Worm (Caenorhabditis elegans) whole organism, midembryonic: Measurements from ENCODE around the gene T20G5.12.
A peak's percentile ranks its signal among the peaks of the same experiment; 100 is the strongest.

ENCODE experiments used
- T22C8.4 ChIP-seq: fragments of 200-800 bp; sonication (Bioruptor generic); IDR thresholded peaks from 2 replicates; pipeline ENCODE4 v1.3.6; 2022; ENCODE audit warnings: missing genetic modification characterization, missing compliant biosample characterization
- cog-1 ChIP-seq: sonication (generic microtip); optimal IDR thresholded peaks from 2 replicates; lab custom pipeline; 2016; ENCODE audit warnings: missing genetic modification characterization, missing compliant biosample characterization
- flt-1 ChIP-seq: fragments of 200-800 bp; sonication (Bioruptor generic); IDR thresholded peaks from 2 replicates; pipeline ENCODE4 v1.3.6; 2022; ENCODE audit warnings: missing genetic modification characterization, missing compliant biosample characterization
- klf-2 ChIP-seq: fragments of 200-800 bp; sonication (Bioruptor generic); conservative IDR thresholded peaks from 2 replicates; pipeline ENCODE4 v1.3.6; 2022; ENCODE audit warnings: missing genetic modification reagents, missing genetic modification characterization, missing compliant biosample characterization
- med-1 ChIP-seq: sonication (generic microtip); optimal IDR thresholded peaks from 2 replicates; lab custom pipeline; 2017; ENCODE audit warnings: missing genetic modification characterization, mild to moderate bottlenecking, missing compliant biosample characterization, antibody characterized with exemption, missing genetic modification reagents; ENCODE audit not compliant: insufficient read depth
- ref-1 ChIP-seq: fragments of 200-800 bp; sonication (Bioruptor generic); conservative IDR thresholded peaks from 2 replicates; pipeline ENCODE4 v1.3.6; 2022; ENCODE audit warnings: missing genetic modification reagents, missing genetic modification characterization, missing compliant biosample characterization
- tab-1 ChIP-seq: fragments of 200-800 bp; sonication (Bioruptor generic); IDR thresholded peaks from 2 replicates; pipeline ENCODE4 v1.3.6; 2022; ENCODE audit warnings: missing genetic modification characterization, missing compliant biosample characterization
- ztf-23 ChIP-seq: fragments of 200-800 bp; sonication (Bioruptor generic); IDR thresholded peaks from 2 replicates; pipeline ENCODE4 v1.3.6; 2022; ENCODE audit warnings: missing genetic modification reagents, missing genetic modification characterization, missing compliant biosample characterization
- ztf-29 ChIP-seq: fragments of 200-800 bp; sonication (Bioruptor generic); IDR thresholded peaks from 2 replicates; pipeline ENCODE4 v1.3.6; 2022; ENCODE audit warnings: missing genetic modification reagents, missing genetic modification characterization, missing compliant biosample characterization

T20G5.12 gene

DNA sequence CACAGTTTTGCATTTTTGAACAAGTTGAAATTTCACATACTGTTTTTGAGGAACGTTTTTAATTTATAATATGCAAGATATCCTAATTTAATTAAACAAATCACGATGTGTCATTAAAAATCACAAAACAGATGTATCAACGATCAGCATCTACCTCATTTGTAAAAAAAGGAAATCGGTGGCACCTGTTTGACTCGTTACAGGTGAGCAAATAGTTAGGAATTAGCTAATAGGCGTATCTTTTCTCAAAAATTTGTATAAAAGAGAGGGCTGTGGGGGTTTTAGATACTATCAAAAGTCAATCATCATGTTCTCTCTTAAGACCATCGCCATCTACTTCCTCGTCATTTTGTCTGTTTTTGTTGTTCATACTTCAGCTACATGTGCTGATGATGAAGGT lies 2.4 kb upstream of the T20G5.12 start, which contains the start of gene T20G5.8:
Gene T20G5.8 (plus strand): TSS at position 301 of the 400 bp plus-strand sequence.
- TF ChIP-seq cog-1 (tag; lab: Kevin White, UChicago): no peak
- TF ChIP-seq med-1 (GFP tag; lab: Kevin White, UChicago): no peak

DNA sequence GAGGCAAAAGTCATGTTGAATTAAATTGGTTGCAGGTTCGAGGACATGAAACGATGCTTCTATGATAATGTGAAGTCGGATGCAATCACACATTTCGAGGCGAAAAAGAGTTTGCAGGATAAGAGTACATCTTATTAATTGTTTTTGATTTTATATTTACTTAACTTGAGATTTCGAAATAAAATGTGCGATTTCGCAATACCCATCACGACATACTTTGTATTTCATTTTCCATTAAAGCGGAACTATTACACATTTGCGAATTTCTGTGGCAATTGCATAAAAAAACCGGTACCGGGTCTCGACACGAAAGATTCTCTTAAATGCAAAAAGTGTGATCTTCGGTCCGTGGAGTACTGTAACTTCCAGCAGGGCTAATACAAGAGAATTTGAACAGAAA lies 987 bp downstream of the T20G5.12 start:
- TF ChIP-seq ztf-29 (GFP tag; lab: Robert Waterston, UW) (no peak), T22C8.4 (GFP tag; lab: Robert Waterston, UW) (no peak), ztf-23 (GFP tag; lab: Robert Waterston, UW) (no peak), cog-1 (tag; lab: Kevin White, UChicago) (no peak), klf-2 (no peak), flt-1 (GFP tag; lab: Robert Waterston, UW) (no peak), med-1 (GFP tag; lab: Kevin White, UChicago) (no peak), ref-1 (GFP tag; lab: Robert Waterston, UW) (no peak), tab-1 (GFP tag; lab: Robert Waterston, UW) (no peak)

DNA sequence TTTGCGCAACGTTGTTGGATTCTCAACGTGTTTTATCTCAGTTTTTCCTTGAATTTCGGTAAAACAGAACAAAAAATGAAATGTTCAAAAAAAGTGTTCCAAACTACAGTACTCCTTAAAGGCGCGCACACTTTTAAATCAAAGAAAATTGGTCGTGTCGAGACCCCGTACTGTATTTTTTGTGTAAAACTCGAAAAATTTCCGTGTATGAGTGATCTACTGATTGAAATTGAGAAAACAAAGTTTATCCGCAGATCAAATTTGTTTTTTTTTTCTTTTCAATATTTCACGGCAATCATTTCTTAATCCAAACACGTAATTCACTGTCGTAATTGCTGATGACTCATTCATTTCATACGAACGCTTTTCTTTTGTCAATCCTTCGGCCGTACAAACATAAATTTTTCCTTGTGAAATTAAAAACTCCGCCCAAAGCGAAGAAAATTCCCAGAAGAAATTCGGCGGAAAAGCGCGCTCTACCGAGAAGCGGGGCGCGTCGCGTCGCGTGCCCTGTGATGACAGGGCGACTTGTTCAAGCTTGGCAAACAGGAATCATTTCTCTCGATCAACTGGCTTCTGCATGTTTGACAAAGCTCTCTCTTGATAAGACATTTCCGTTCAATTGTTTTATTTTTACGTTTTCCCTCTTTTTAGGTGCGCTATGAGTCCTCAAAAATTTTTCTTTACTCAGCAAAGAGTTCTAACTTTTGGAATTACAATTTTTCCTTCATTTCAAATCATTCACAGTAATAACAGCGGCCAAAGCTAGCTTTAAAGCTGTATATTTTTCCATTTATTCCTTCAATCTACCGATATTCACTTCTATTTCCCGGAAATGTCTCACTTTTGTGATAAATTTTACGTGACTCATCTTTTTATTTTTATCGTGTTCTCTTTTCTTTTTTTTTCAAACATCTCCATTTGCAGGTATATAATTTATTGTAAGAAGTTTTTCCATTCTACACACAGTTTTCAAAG lies 1.8 kb downstream of the T20G5.12 start, which contains the start of gene chc-1:
Gene chc-1 (plus strand): TSS at position 928 of the 978 bp plus-strand sequence.
- no peak for TF ChIP-seq cog-1 (tag; lab: Kevin White, UChicago)
- no peak for TF ChIP-seq T22C8.4 (GFP tag; lab: Robert Waterston, UW)
- TF ChIP-seq ztf-23 (GFP tag; lab: Robert Waterston, UW): no peak
- no peak for TF ChIP-seq ref-1 (GFP tag; lab: Robert Waterston, UW)
- no peak for TF ChIP-seq flt-1 (GFP tag; lab: Robert Waterston, UW)
- no peak for TF ChIP-seq med-1 (GFP tag; lab: Kevin White, UChicago)
- TF ChIP-seq tab-1 (GFP tag; lab: Robert Waterston, UW): no peak
- no peak for TF ChIP-seq ztf-29 (GFP tag; lab: Robert Waterston, UW)
- no peak for TF ChIP-seq klf-2

DNA sequence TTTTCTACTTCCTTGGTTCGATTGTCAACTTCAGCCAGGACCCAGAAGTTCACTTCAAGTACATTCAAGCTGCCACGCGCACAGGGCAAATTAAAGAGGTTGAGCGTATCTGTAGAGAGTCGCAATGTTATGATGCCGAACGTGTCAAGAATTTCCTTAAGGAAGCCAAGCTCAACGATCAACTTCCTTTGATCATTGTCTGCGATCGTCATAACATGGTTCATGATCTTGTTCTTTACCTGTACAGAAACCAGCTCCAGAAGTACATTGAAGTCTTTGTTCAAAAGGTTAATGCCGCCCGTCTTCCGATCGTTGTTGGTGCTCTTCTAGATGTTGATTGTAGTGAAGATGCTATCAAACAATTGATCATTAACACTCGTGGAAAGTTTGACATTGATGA lies 4.9 kb downstream of the T20G5.12 start:
- TF ChIP-seq T22C8.4 (GFP tag; lab: Robert Waterston, UW): no peak
- TF ChIP-seq tab-1 (GFP tag; lab: Robert Waterston, UW): no peak
- TF ChIP-seq ztf-23 (GFP tag; lab: Robert Waterston, UW): no peak
- no peak for TF ChIP-seq ref-1 (GFP tag; lab: Robert Waterston, UW)
- TF ChIP-seq cog-1 (tag; lab: Kevin White, UChicago): no peak
- no peak for TF ChIP-seq med-1 (GFP tag; lab: Kevin White, UChicago)
- no peak for TF ChIP-seq ztf-29 (GFP tag; lab: Robert Waterston, UW)
- no peak for TF ChIP-seq flt-1 (GFP tag; lab: Robert Waterston, UW)
- TF ChIP-seq klf-2: no peak

DNA sequence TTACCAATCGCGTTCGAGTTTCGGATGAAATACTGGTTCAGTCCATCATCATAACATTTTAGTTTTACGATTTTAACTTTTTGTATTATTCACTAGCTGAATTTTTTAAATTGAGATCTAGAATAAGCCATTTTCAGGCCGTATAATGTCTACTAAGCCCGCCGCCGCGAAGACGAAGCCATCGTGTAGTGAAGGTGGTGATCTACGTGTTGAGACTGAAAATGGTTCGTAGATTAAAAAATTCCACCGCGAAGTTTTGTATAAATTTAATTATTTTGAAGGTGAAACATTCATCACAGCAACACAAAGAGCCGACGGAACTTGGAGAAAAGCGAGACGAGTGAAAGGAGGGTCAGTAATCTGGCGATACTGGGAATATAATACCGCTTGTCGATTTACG lies 8.3 kb downstream of the T20G5.12 start, which contains the start of gene T20G5.9:
Gene T20G5.9 (plus strand): TSS at position 138 of the 400 bp plus-strand sequence.
- no peak for TF ChIP-seq cog-1 (tag; lab: Kevin White, UChicago)
- 0 out of 2 replicates have a peak, but pooled peaks have one; percentile 28 for TF ChIP-seq flt-1 (GFP tag; lab: Robert Waterston, UW)

DNA sequence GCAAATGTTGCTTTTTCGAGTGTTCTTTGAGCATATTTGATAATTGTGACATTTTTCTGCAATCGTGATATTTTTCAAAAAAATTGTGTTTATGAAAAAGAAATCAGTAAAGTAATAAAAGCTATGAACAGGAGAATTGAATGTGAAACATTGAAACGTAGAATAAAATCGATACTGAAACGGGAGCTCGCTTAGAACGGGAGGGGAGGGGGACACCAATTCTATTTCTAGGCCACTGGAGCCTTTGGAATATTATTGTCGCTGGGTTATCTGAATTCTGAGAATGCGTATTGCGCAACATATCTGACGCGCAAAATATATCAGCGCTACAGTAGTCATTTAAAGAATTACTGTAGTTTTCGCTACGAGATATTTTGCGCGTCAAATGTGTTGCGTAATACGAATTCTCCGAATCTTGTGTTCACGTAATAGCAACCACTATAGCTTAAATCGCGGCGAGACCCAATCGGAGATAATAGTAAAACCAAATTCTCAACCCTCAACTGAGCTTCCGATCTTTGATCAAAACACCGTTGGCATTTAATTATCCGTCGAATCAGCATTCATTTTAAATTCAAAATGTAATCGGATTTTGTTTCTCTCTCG lies 10.6 kb downstream of the T20G5.12 start, which contains the start of the genes blos-1 and best-18:
Gene blos-1 (minus strand): TSS at position 58 of the 606 bp plus-strand sequence.
Gene best-18 (plus strand): TSS at position 508 of the 606 bp plus-strand sequence.
- no peak for TF ChIP-seq ztf-23 (GFP tag; lab: Robert Waterston, UW)
- TF ChIP-seq tab-1 (GFP tag; lab: Robert Waterston, UW): no peak
- TF ChIP-seq klf-2: no peak
- peak; percentile 51; the same call in 1 of the 2 replicates for TF ChIP-seq T22C8.4 (GFP tag; lab: Robert Waterston, UW)

DNA sequence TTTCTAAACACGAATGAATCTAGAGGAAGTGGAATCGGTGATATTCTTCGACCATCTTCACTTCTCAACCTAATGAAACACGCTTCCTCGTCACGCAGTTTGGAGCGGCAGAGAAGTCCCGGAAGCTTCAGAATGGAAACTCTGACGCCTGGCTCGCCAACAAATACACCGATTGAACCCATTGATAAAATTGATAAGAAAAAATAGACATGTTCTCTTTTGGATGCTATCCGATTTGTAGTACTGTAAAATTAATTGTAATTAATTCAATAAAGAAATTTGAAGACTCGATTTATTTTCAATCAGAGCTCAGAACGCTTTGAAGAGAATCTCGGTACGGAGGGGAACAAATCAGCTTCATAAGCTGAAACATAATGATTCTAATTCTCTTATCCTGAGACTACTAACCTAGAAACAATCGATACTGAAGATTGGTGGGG lies 13.2 kb downstream of the T20G5.12 start:
- no peak for TF ChIP-seq cog-1 (tag; lab: Kevin White, UChicago)
- TF ChIP-seq T22C8.4 (GFP tag; lab: Robert Waterston, UW): no peak
- TF ChIP-seq flt-1 (GFP tag; lab: Robert Waterston, UW): no peak
- no peak for TF ChIP-seq ztf-23 (GFP tag; lab: Robert Waterston, UW)
- no peak for TF ChIP-seq ref-1 (GFP tag; lab: Robert Waterston, UW)
- no peak for TF ChIP-seq klf-2
- TF ChIP-seq tab-1 (GFP tag; lab: Robert Waterston, UW): no peak
- no peak for TF ChIP-seq med-1 (GFP tag; lab: Kevin White, UChicago)
- TF ChIP-seq ztf-29 (GFP tag; lab: Robert Waterston, UW): no peak

DNA sequence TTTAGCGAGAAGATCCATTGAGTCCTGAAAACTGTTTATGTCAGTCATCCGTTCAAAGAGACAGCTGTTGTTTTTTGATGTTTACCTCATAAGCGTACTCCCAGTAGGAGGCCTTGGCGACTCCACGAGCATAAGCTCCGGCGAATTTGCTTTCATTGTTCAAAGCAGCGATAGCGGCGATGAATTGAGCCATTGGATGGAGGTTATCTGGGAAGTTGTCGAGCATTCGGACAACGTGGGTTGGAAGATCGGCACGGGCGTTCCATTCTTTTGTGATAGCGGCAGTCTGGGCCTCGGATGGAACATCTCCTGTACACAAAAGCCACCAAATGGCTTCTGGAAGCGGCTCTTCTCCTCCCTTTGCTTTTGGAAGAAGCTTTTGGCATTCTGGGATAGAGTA lies 14.5 kb downstream of the T20G5.12 start:
- no peak for TF ChIP-seq ref-1 (GFP tag; lab: Robert Waterston, UW)
- TF ChIP-seq tab-1 (GFP tag; lab: Robert Waterston, UW): no peak
- TF ChIP-seq T22C8.4 (GFP tag; lab: Robert Waterston, UW): no peak
- TF ChIP-seq ztf-23 (GFP tag; lab: Robert Waterston, UW): no peak
- TF ChIP-seq ztf-29 (GFP tag; lab: Robert Waterston, UW): no peak
